Fruit fly (Drosophila melanogaster): ENCODE measurements around the gene CG10214.

Gene CG10214

DNA sequence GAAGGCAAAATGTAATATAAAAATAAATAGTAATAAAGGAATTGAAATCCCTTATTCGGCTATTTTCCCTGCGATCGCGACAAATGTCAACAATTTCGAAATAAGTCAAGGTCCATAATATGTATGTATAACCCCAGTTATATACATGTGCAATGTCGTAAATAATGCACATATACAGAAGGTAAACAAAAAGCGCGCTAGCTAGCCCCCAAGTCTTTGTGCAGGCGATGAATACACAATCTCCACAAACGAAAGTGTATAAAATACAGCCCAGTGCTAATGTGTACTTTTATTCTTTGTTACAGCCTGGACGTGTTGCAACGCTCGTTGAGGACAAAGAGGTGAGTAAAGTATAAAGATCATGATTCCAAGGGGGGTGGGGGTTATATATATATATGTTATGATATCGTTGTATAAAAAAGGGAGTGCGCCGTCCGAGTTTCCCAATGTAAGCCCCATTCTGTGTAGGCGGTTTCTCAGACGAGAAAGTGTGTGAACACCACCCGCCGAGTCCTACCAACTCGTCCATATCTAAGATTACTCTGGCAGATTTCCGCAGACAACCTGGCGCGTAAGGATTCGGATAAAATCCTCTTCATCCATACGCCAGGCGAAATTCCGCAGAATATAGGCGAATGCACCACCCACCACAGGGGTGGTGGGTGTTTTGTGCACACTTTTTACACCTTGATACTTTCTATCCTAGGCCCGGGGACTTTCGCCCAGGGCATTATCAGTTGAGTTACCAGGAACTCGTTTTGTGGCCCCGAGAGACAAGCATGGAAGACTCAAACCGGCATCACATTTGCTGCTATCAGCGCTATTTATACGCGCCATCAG is 37.4 kb downstream of the CG10214 start:
- TF ChIP-seq Smox (GFP tag; optimal IDR thresholded peaks at IDR 0.05): no peak
- TF ChIP-seq CG7368 (GFP tag; optimal IDR thresholded peaks at IDR 0.05): no peak
- peak; percentile 22 for TF ChIP-seq CG32006 (GFP tag; optimal IDR thresholded peaks at IDR 0.05)
- TF ChIP-seq Sox102F (GFP tag; optimal IDR thresholded peaks at IDR 0.05): peak; percentile 36
- TF ChIP-seq Hr38 (GFP tag; optimal IDR thresholded peaks at IDR 0.05): no peak
- no peak for TF ChIP-seq Ets96B (tag; optimal IDR thresholded peaks at IDR 0.05)
- no peak; the same call in 2 of the 3 replicates for TF ChIP-seq eg (GFP tag; IDR thresholded peaks at IDR 0.05)
- peak; percentile 26 for TF ChIP-seq Lpt (GFP tag; optimal IDR thresholded peaks at IDR 0.05)
- TF ChIP-seq topi (GFP tag; optimal IDR thresholded peaks at IDR 0.05): no peak
- no peak for TF ChIP-seq CG31627 (GFP tag; optimal IDR thresholded peaks at IDR 0.05)
- TF ChIP-seq CG11762 (GFP tag; optimal IDR thresholded peaks at IDR 0.05; ENCODE audit: insufficient read depth): no peak
- TF ChIP-seq CG34406 (GFP tag; optimal IDR thresholded peaks at IDR 0.05): no peak
- TF ChIP-seq CG10669 (GFP tag; optimal IDR thresholded peaks at IDR 0.05): no peak
- no peak for TF ChIP-seq CG4318 (GFP tag; optimal IDR thresholded peaks at IDR 0.05)
- TF ChIP-seq Sox15 (GFP tag; optimal IDR thresholded peaks at IDR 0.05): no peak
- TF ChIP-seq CG15336 (GFP tag; IDR thresholded peaks at IDR 0.05): peak; percentile 42; the same call in 1 of the 2 replicates
- TF ChIP-seq CG10631 (GFP tag; optimal IDR thresholded peaks at IDR 0.05): no peak
- peak; percentile 32 for TF ChIP-seq CG6276 (GFP tag; optimal IDR thresholded peaks at IDR 0.05)
- TF ChIP-seq OdsH (GFP tag; optimal IDR thresholded peaks at IDR 0.05): no peak
- TF ChIP-seq Sox14 (GFP tag; optimal IDR thresholded peaks at IDR 0.05): peak; percentile 95
- TF ChIP-seq CG8319 (GFP tag; optimal IDR thresholded peaks at IDR 0.05): no peak
- no peak for TF ChIP-seq CG6792 (GFP tag; optimal IDR thresholded peaks at IDR 0.05)
- no peak for TF ChIP-seq fd59A (GFP tag; optimal IDR thresholded peaks at IDR 0.05)
- peak; percentile 59 for TF ChIP-seq Eip75B (GFP tag; optimal IDR thresholded peaks at IDR 0.05)
- TF ChIP-seq CG1621 (tag; optimal IDR thresholded peaks at IDR 0.05): peak; percentile 91
- TF ChIP-seq Eip93F (GFP tag; optimal IDR thresholded peaks at IDR 0.05): peak; percentile 61
- no peak for TF ChIP-seq Met (GFP tag; optimal IDR thresholded peaks at IDR 0.05)
- no peak for TF ChIP-seq Gug (GFP tag; IDR thresholded peaks at IDR 0.05)
- TF ChIP-seq CG8119 (GFP tag; IDR thresholded peaks at IDR 0.05): peak; percentile 37; the same call in 2 of the 3 replicates
- no peak for TF ChIP-seq CG8632 (GFP tag; optimal IDR thresholded peaks at IDR 0.05)
- no peak for TF ChIP-seq CG11902 (GFP tag; optimal IDR thresholded peaks at IDR 0.05)
- no peak for TF ChIP-seq cyc (GFP tag; optimal IDR thresholded peaks at IDR 0.05)
- TF ChIP-seq net (GFP tag; optimal IDR thresholded peaks at IDR 0.05): peak; percentile 38
- peak; percentile 38 for TF ChIP-seq CG9139 (GFP tag; optimal IDR thresholded peaks at IDR 0.05)
- peak; percentile 70 for TF ChIP-seq CG6854 (GFP tag; optimal IDR thresholded peaks at IDR 0.05)
- TF ChIP-seq CG6163 (GFP tag; IDR thresholded peaks at IDR 0.05): peak; percentile 40; the same call in 1 of the 3 replicates
- peak; percentile 88 for TF ChIP-seq svp (GFP tag)
- TF ChIP-seq esn (GFP tag; optimal IDR thresholded peaks at IDR 0.05): peak; percentile 14
- peak; percentile 52 for TF ChIP-seq dsx (GFP tag; optimal IDR thresholded peaks at IDR 0.05; ENCODE audit: poor library complexity, severe bottlenecking)
- no peak for TF ChIP-seq CG11294 (GFP tag; IDR thresholded peaks at IDR 0.05)
- TF ChIP-seq dac (GFP tag; optimal IDR thresholded peaks at IDR 0.05): no peak
- peak; percentile 59 for TF ChIP-seq vri (GFP tag; optimal IDR thresholded peaks at IDR 0.05)
- TF ChIP-seq pdm3 (GFP tag; optimal IDR thresholded peaks at IDR 0.05): no peak
- peak; percentile 41 for TF ChIP-seq CG16779 (tag; optimal IDR thresholded peaks at IDR 0.05)
- TF ChIP-seq achi (GFP tag; optimal IDR thresholded peaks at IDR 0.05): no peak
- TF ChIP-seq CG6808 (GFP tag; optimal IDR thresholded peaks at IDR 0.05): peak; percentile 63
- no peak for TF ChIP-seq Hr39 (GFP tag; optimal IDR thresholded peaks at IDR 0.05)
- no peak for TF ChIP-seq acj6 (GFP tag; optimal IDR thresholded peaks at IDR 0.05)
- no peak for TF ChIP-seq fd85E (GFP tag; optimal IDR thresholded peaks at IDR 0.05)
- peak; percentile 15 for TF ChIP-seq spab (GFP tag; optimal IDR thresholded peaks at IDR 0.05)
- no peak for TF ChIP-seq Ets21C (GFP tag; optimal IDR thresholded peaks at IDR 0.05)
